Fruit fly (Drosophila melanogaster) whole organism, pupa: ENCODE results near the gene sgg.

Experiments used
- CG10348 ChIP-seq: fragments of 200-800 bp; sonication (Bioruptor generic); IDR thresholded peaks from 2 replicates; pipeline ENCODE4 v1.3.6; 2022; ENCODE audit warnings: missing biosample characterization, missing genetic modification characterization
- CG12605 ChIP-seq: fragments of 200-800 bp; sonication (Bioruptor generic); IDR thresholded peaks from 2 replicates; pipeline ENCODE4 v1.3.6; 2022; ENCODE audit warnings: missing biosample characterization, missing genetic modification characterization
- CG13204 ChIP-seq: fragments of 200-800 bp; sonication (Bioruptor generic); optimal IDR thresholded peaks from 2 replicates; lab custom pipeline; 2018; ENCODE audit warnings: missing biosample characterization, mild to moderate bottlenecking, missing genetic modification characterization, moderate library complexity
- CG14655 ChIP-seq: fragments of 200-800 bp; sonication (Bioruptor generic); optimal IDR thresholded peaks from 3 replicates; lab custom pipeline; 2017; ENCODE audit warnings: mild to moderate bottlenecking, missing biosample characterization, missing genetic modification reagents, missing genetic modification characterization
- CG15710 ChIP-seq: fragments of 200-800 bp; sonication (Bioruptor generic); optimal IDR thresholded peaks from 2 replicates; lab custom pipeline; 2018; ENCODE audit warnings: missing biosample characterization, mild to moderate bottlenecking, missing genetic modification characterization, moderate library complexity
- CG17806 ChIP-seq: fragments of 200-800 bp; sonication (Bioruptor generic); optimal IDR thresholded peaks from 2 replicates; lab custom pipeline; 2018; ENCODE audit warnings: missing biosample characterization, mild to moderate bottlenecking, missing genetic modification characterization, moderate library complexity
- CG32121 ChIP-seq: fragments of 200-800 bp; sonication (Bioruptor generic); IDR thresholded peaks from 2 replicates; pipeline ENCODE4 v1.3.6; 2022; ENCODE audit warnings: missing biosample characterization, missing genetic modification characterization
- CG34367 ChIP-seq: fragments of 200-800 bp; sonication (Bioruptor generic); optimal IDR thresholded peaks from 2 replicates; lab custom pipeline; 2018; ENCODE audit warnings: missing biosample characterization, mild to moderate bottlenecking, missing genetic modification characterization
- CG4496 ChIP-seq: fragments of 200-800 bp; sonication (Bioruptor generic); IDR thresholded peaks from 3 replicates; pipeline ENCODE4 v1.3.6; 2022; ENCODE audit warnings: missing biosample characterization, missing genetic modification characterization
- CG8159 ChIP-seq: fragments of 200-800 bp; sonication (Bioruptor generic); optimal IDR thresholded peaks from 3 replicates; lab custom pipeline; 2018; ENCODE audit warnings: missing biosample characterization, mild to moderate bottlenecking, missing genetic modification characterization, moderate library complexity
- CG8301 ChIP-seq: fragments of 200-800 bp; sonication (Bioruptor generic); optimal IDR thresholded peaks from 2 replicates; lab custom pipeline; 2018; ENCODE audit warnings: missing biosample characterization, mild to moderate bottlenecking, missing genetic modification characterization
- CG9948 ChIP-seq: fragments of 200-800 bp; sonication (Bioruptor generic); optimal IDR thresholded peaks from 2 replicates; lab custom pipeline; 2018; ENCODE audit warnings: missing biosample characterization, mild to moderate bottlenecking, missing genetic modification characterization, moderate library complexity
- D1 ChIP-seq: fragments of 200-800 bp; sonication (Bioruptor generic); optimal IDR thresholded peaks from 2 replicates; lab custom pipeline; 2018; ENCODE audit warnings: missing biosample characterization, mild to moderate bottlenecking, missing genetic modification characterization, moderate library complexity
- EcR ChIP-seq: fragments of 200-800 bp; sonication (Bioruptor generic); optimal IDR thresholded peaks from 3 replicates; lab custom pipeline; 2019; ENCODE audit warnings: missing biosample characterization, missing genetic modification characterization, mild to moderate bottlenecking, moderate library complexity, missing genetic modification reagents
- Ets98B ChIP-seq: fragments of 200-800 bp; sonication (Bioruptor generic); IDR thresholded peaks from 2 replicates; pipeline ENCODE4 v1.3.6; 2022; ENCODE audit warnings: missing biosample characterization, missing genetic modification characterization
- Pif1A ChIP-seq: fragments of 200-800 bp; sonication (Bioruptor generic); optimal IDR thresholded peaks from 3 replicates; lab custom pipeline; 2016; ENCODE audit warnings: missing biosample characterization, missing genetic modification characterization
- Pif1B ChIP-seq: fragments of 200-800 bp; sonication (Bioruptor generic); optimal IDR thresholded peaks from 3 replicates; lab custom pipeline; 2016; ENCODE audit warnings: missing biosample characterization, missing genetic modification characterization
- Snoo ChIP-seq: fragments of 200-800 bp; sonication (Bioruptor generic); optimal IDR thresholded peaks from 3 replicates; lab custom pipeline; 2017; ENCODE audit warnings: missing biosample characterization, mild to moderate bottlenecking, missing genetic modification characterization, inconsistent platforms
- fd96Ca ChIP-seq: fragments of 200-800 bp; sonication (Bioruptor generic); IDR thresholded peaks from 3 replicates; pipeline ENCODE4 v1.3.6; 2022; ENCODE audit warnings: missing biosample characterization, missing genetic modification characterization
- gl ChIP-seq: fragments of 200-800 bp; sonication (Bioruptor generic); optimal IDR thresholded peaks from 2 replicates; lab custom pipeline; 2018; ENCODE audit warnings: missing biosample characterization, mild to moderate bottlenecking, missing genetic modification characterization
- rn ChIP-seq: fragments of 200-800 bp; sonication (Bioruptor generic); IDR thresholded peaks from 2 replicates; pipeline ENCODE4 v1.3.6; 2022; ENCODE audit warnings: missing biosample characterization, missing genetic modification characterization

sgg gene

DNA sequence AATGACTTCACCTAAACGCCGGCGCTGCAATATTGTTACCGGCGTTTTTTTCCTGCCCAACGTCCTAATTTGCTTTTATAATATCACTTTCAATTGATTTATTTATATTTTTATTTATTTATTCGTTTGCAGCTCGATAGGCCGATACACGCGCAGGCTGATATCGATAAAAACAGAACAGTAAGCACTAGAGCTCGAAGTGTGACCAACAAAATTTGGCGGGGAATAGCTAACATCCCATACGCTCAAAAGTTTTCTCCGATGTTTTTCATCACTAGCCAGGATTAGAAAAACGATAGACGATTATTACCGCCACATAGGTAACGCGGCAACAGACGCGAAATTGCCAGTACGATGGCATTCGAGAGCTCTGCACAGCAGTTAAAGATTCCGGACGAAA lies 80.0 kb downstream of the sgg start, which contains the start of the genes CG2685 and CG2694:
CG2685 (minus strand) TSS at position 185 of the 400 bp plus-strand sequence.
CG2694 (plus strand) TSS at position 304 of the 400 bp plus-strand sequence.
- TF ChIP-seq gl (no peak), CG32121 (no peak), Pif1A (no peak), Snoo (tag; lab: Kevin White, UChicago) (no peak), Ets98B (GFP tag; lab: Robert Waterston, UW) (no peak), EcR (GFP tag; lab: Kevin White, UChicago) (no peak), CG10348 (GFP tag; lab: Robert Waterston, UW) (no peak), D1 (tag; lab: Kevin White, UChicago) (no peak), CG13204 (GFP tag; lab: Kevin White, UChicago) (no peak), CG8159 (tag; lab: Kevin White, UChicago) (no peak), fd96Ca (GFP tag; lab: Robert Waterston, UW) (no peak), CG15710 (tag; lab: Kevin White, UChicago) (no peak), CG17806 (tag; lab: Kevin White, UChicago) (no peak), CG9948 (tag; lab: Kevin White, UChicago) (no peak), rn (GFP tag; lab: Robert Waterston, UW) (no peak), Pif1B (GFP tag; lab: Kevin White, UChicago) (no peak), CG4496 (GFP tag; lab: Robert Waterston, UW) (no peak), CG12605 (no peak), CG34367 (tag; lab: Kevin White, UChicago) (no peak), CG8301 (tag; lab: Kevin White, UChicago) (no peak)

DNA sequence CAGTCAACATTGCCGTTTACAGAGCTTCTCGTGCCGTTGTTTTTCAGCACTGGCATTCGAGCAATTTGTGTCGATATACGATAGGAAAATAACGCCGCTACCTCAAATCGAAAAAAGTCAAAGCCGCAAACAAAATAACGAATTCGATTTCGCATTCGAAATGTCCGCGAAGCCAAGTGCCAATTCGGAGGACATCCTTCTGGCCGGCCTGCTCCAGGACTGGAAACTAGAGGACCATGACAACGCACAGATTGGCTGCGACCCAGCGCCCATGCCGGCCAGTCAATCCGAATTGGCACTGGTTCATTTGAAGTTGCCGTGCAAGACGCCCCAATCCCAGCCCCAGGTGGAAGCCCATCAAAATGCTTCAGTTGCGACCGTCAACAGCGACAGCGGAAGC lies 81.0 kb downstream of the sgg start:
- TF ChIP-seq CG8159 (tag; lab: Kevin White, UChicago) (no peak), fd96Ca (GFP tag; lab: Robert Waterston, UW) (peak; percentile 54; the same call in 1 of the 3 replicates), CG32121 (no peak), gl (no peak), CG9948 (tag; lab: Kevin White, UChicago) (no peak), CG14655 (GFP tag; lab: Kevin White, UChicago) (no peak), CG4496 (GFP tag; lab: Robert Waterston, UW) (0 out of 3 replicates have a peak, but pooled peaks have one; percentile 17), Ets98B (GFP tag; lab: Robert Waterston, UW) (0 out of 2 replicates have a peak, but pooled peaks have one; percentile 8), rn (GFP tag; lab: Robert Waterston, UW) (no peak), CG13204 (GFP tag; lab: Kevin White, UChicago) (no peak), CG15710 (tag; lab: Kevin White, UChicago) (no peak), CG12605 (no peak)

DNA sequence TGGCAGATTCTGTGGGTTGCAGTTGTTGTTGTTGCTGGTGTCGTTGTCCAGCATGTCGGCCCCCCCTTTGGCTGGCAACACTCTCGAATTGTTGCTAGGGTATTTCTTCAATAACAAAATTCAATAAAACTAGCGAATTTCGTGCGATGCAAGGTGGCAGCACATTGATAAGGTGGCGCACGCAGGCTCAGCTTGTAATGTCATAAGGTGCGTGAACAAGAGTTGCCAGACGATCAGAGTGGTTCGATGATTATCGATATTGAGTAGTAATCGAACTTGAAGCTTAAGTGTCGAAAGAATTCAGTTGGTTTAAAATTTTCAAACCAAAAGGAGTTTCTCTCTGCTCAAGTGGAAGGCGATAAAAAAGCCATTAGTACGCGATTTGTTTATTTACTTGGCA lies 86.4 kb downstream of the sgg start, which contains the start of gene CG2701:
CG2701 (minus strand) TSS at position 206 of the 400 bp plus-strand sequence.
- TF ChIP-seq CG15710 (tag; lab: Kevin White, UChicago) (no peak), CG8301 (tag; lab: Kevin White, UChicago) (no peak), CG32121 (no peak), fd96Ca (GFP tag; lab: Robert Waterston, UW) (no peak), CG8159 (tag; lab: Kevin White, UChicago) (no peak), CG4496 (GFP tag; lab: Robert Waterston, UW) (no peak), EcR (GFP tag; lab: Kevin White, UChicago) (no peak)
- TF ChIP-seq, all 21 proteins: peak for 0

DNA sequence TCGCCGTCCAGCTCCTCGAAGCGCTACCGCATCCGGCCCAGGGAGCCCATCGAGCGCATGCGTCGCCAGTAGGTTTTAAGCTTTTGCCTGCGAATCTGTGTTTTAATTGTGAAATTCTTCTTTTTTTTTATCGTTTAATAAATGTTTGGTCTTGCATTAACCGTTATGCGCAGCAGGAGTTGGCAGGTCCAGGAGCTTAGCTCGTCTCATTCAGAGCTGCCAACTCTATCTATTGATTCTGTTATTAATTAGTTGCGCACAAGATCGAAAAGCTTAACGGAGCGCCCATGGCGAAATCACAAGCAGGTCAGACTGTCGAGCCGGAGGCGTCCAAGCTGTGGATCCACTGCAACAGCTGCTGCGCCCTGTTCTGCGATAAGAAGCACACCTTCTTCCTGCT lies 92.7 kb downstream of the sgg start, which contains the start of gene vilya:
vilya (plus strand) TSS at position 259 of the 400 bp plus-strand sequence.
- no peak for TF ChIP-seq CG17806 (tag; lab: Kevin White, UChicago)
- TF ChIP-seq Snoo (tag; lab: Kevin White, UChicago): no peak
- no peak for TF ChIP-seq CG12605
- no peak for TF ChIP-seq Pif1A
- no peak for TF ChIP-seq fd96Ca (GFP tag; lab: Robert Waterston, UW)
- TF ChIP-seq CG10348 (GFP tag; lab: Robert Waterston, UW): no peak
- no peak for TF ChIP-seq CG15710 (tag; lab: Kevin White, UChicago)
- TF ChIP-seq D1 (tag; lab: Kevin White, UChicago): no peak
- TF ChIP-seq CG9948 (tag; lab: Kevin White, UChicago): no peak
- TF ChIP-seq gl: no peak
- no peak for TF ChIP-seq Pif1B (GFP tag; lab: Kevin White, UChicago)
- TF ChIP-seq CG8301 (tag; lab: Kevin White, UChicago): no peak
- no peak for TF ChIP-seq CG34367 (tag; lab: Kevin White, UChicago)
- TF ChIP-seq CG14655 (GFP tag; lab: Kevin White, UChicago): no peak

DNA sequence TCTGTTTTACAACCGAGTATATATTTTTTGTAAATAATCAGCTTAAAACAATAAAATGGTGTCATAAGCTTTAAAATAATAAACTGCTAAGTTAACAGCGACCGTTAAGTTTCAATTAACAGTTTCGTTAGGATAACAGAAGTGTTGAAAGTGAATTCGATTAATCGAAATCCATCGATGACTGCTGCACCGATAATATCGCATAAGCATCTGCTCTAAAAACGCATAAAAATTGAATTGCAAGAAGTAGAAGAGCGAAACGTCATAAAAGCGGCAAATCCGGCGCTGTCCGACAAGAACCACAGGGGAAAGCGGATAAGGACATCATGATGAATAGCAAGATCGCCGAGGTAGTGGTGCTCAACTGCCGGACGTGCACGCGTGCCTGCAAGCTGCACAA lies 93.8 kb downstream of the sgg start, which contains the start of gene dwg:
dwg (plus strand) TSS at position 193 of the 400 bp plus-strand sequence.
- TF ChIP-seq CG12605 (no peak), CG17806 (tag; lab: Kevin White, UChicago) (no peak), Pif1B (GFP tag; lab: Kevin White, UChicago) (no peak), Ets98B (GFP tag; lab: Robert Waterston, UW) (no peak), CG10348 (GFP tag; lab: Robert Waterston, UW) (no peak)
